Fruit fly (Drosophila melanogaster) whole organism, wandering third instar larva: ENCODE results near the gene wb.

Source experiments
- Abd-B ChIP-seq: fragments of >200 bp; optimal IDR thresholded peaks from 2 replicates; lab custom pipeline; 2017; ENCODE audit warnings: missing biosample characterization, missing genetic modification characterization
- CG32264 ChIP-seq: fragments of 200-800 bp; sonication (Bioruptor generic); optimal IDR thresholded peaks from 2 replicates; lab custom pipeline; 2016; ENCODE audit warnings: missing biosample characterization, missing genetic modification characterization
- CG9705 ChIP-seq: fragments of 200-800 bp; sonication (Bioruptor generic); optimal IDR thresholded peaks from 2 replicates; lab custom pipeline; 2018; ENCODE audit warnings: missing biosample characterization, mild to moderate bottlenecking, missing genetic modification characterization
- CrebA ChIP-seq: fragments of 200-800 bp; sonication (Bioruptor generic); optimal IDR thresholded peaks from 2 replicates; lab custom pipeline; 2016; ENCODE audit warnings: missing biosample characterization, mild to moderate bottlenecking, missing genetic modification characterization, borderline replicate concordance
- Dfd ChIP-seq: fragments of >200 bp; optimal IDR thresholded peaks from 2 replicates; lab custom pipeline; 2017; ENCODE audit warnings: missing biosample characterization, missing genetic modification characterization
- Dif ChIP-seq: fragments of 200-275, 200-300 bp; sonication (Bioruptor generic); optimal IDR thresholded peaks from 2 replicates; lab custom pipeline; 2018; ENCODE audit warnings: missing biosample characterization, missing genetic modification characterization; ENCODE audit not compliant: partially characterized antibody
- GATAd ChIP-seq: sonication (Bioruptor generic); optimal IDR thresholded peaks from 2 replicates; lab custom pipeline; 2016; ENCODE audit warnings: missing biosample characterization, missing genetic modification characterization
- HLH106 ChIP-seq: fragments of 200-800 bp; optimal IDR thresholded peaks from 3 replicates; lab custom pipeline; 2019; ENCODE audit warnings: missing biosample characterization, mild to moderate bottlenecking, missing genetic modification characterization, moderate library complexity
- Hnf4 ChIP-seq: fragments of 200-800 bp; sonication (Bioruptor generic); optimal IDR thresholded peaks from 2 replicates; lab custom pipeline; 2016; ENCODE audit warnings: missing biosample characterization, mild to moderate bottlenecking, missing genetic modification characterization
- Hr78 ChIP-seq: fragments of >200 bp; optimal IDR thresholded peaks from 2 replicates; lab custom pipeline; 2017; ENCODE audit warnings: missing biosample characterization, missing genetic modification characterization
- Hr83 ChIP-seq: fragments of 200-300 bp; sonication (Bioruptor generic); optimal IDR thresholded peaks from 2 replicates; lab custom pipeline; 2016; ENCODE audit warnings: missing biosample characterization, mild to moderate bottlenecking, missing genetic modification characterization, moderate library complexity; ENCODE audit not compliant: poor library complexity, severe bottlenecking
- Jra ChIP-seq: sonication (Bioruptor generic); optimal IDR thresholded peaks from 2 replicates; lab custom pipeline; 2016; ENCODE audit warnings: missing biosample characterization, missing genetic modification characterization
- Mio ChIP-seq: sonication (Bioruptor generic); optimal IDR thresholded peaks from 2 replicates; lab custom pipeline; 2016; ENCODE audit warnings: missing biosample characterization, missing genetic modification characterization
- Myc ChIP-seq: fragments of >200 bp; optimal IDR thresholded peaks from 2 replicates; lab custom pipeline; 2017
- N ChIP-seq: fragments of >200 bp; optimal IDR thresholded peaks from 2 replicates; lab custom pipeline; 2018; ENCODE audit warnings: missing biosample characterization, missing external identifiers, missing genetic modification characterization
- OdsH ChIP-seq: fragments of 200-800 bp; sonication (Bioruptor generic); optimal IDR thresholded peaks from 2 replicates; lab custom pipeline; 2016; ENCODE audit warnings: missing biosample characterization, mild to moderate bottlenecking, missing genetic modification characterization
- Rel ChIP-seq, 2 experiments: fragments of 200-800 bp; sonication (Bioruptor generic) in 1 of 2; optimal IDR thresholded peaks; 2 replicates in 1 of 2; 3 replicates in 1 of 2; lab custom pipeline; 2016 to 2019; ENCODE audit warnings: mild to moderate bottlenecking in 2 of 2, missing biosample characterization in 2 of 2, missing genetic modification characterization in 2 of 2, moderate library complexity in 1 of 2
- Sp1 ChIP-seq: fragments of 200-800 bp; sonication (Bioruptor generic); optimal IDR thresholded peaks from 3 replicates; lab custom pipeline; 2019; ENCODE audit warnings: missing biosample characterization, mild to moderate bottlenecking, missing genetic modification characterization, moderate library complexity
- Vsx2 ChIP-seq: fragments of 200-300, 225-300 bp; sonication (Bioruptor generic); optimal IDR thresholded peaks from 2 replicates; lab custom pipeline; 2018; ENCODE audit warnings: missing biosample characterization, missing genetic modification characterization; ENCODE audit not compliant: partially characterized antibody
- br ChIP-seq: fragments of 200-800 bp; sonication (Bioruptor generic); optimal IDR thresholded peaks from 2 replicates; lab custom pipeline; 2016; ENCODE audit warnings: missing biosample characterization, missing genetic modification characterization
- brk ChIP-seq: fragments of 200-800 bp; sonication (Bioruptor generic); optimal IDR thresholded peaks from 2 replicates; lab custom pipeline; 2016; ENCODE audit warnings: missing biosample characterization, mild to moderate bottlenecking, missing genetic modification characterization
- dl ChIP-seq, 2 experiments: fragments of 175-275, 200-275 bp in 1 of 2; fragments of 200-275 bp in 1 of 2; sonication (Bioruptor generic); optimal IDR thresholded peaks; lab custom pipeline; 2018; ENCODE audit warnings: mild to moderate bottlenecking in 2 of 2, missing biosample characterization in 2 of 2, missing genetic modification characterization in 2 of 2, moderate library complexity in 2 of 2; ENCODE audit not compliant: partially characterized antibody in 2 of 2, insufficient read depth in 1 of 2
- dmrt93B ChIP-seq: fragments of 200-800 bp; sonication (Bioruptor generic); optimal IDR thresholded peaks from 2 replicates; lab custom pipeline; 2018; ENCODE audit warnings: missing biosample characterization, mild to moderate bottlenecking, missing genetic modification characterization
- dsf ChIP-seq: sonication (Bioruptor generic); optimal IDR thresholded peaks from 2 replicates; lab custom pipeline; 2016; ENCODE audit warnings: missing biosample characterization, missing genetic modification characterization, borderline replicate concordance
- ey ChIP-seq: fragments of 200-800 bp; sonication (Bioruptor generic); optimal IDR thresholded peaks from 2 replicates; lab custom pipeline; 2016; ENCODE audit warnings: missing biosample characterization, missing genetic modification characterization
- foxo ChIP-seq, 2 experiments: fragments of 200-800 bp; sonication (Bioruptor generic); optimal IDR thresholded peaks; 2 replicates in 1 of 2; 3 replicates in 1 of 2; lab custom pipeline; 2016 to 2017; ENCODE audit warnings: missing biosample characterization in 2 of 2, missing genetic modification characterization in 2 of 2
- fru ChIP-seq: fragments of 200-800 bp; sonication (Bioruptor generic); optimal IDR thresholded peaks from 3 replicates; lab custom pipeline; 2016; ENCODE audit warnings: missing biosample characterization, mild to moderate bottlenecking, missing genetic modification characterization
- h ChIP-seq: fragments of 200-800 bp; sonication (Bioruptor generic); optimal IDR thresholded peaks from 3 replicates; lab custom pipeline; 2016; ENCODE audit warnings: missing biosample characterization, mild to moderate bottlenecking, missing genetic modification characterization
- jim ChIP-seq: fragments of 175-275, 200-325 bp; sonication (Bioruptor generic); optimal IDR thresholded peaks from 2 replicates; lab custom pipeline; 2016; ENCODE audit warnings: missing biosample characterization, mild to moderate bottlenecking, missing genetic modification characterization
- lola ChIP-seq: fragments of >200 bp; optimal IDR thresholded peaks from 2 replicates; lab custom pipeline; 2017; ENCODE audit warnings: missing biosample characterization, missing genetic modification characterization
- pan ChIP-seq: fragments of >200 bp; optimal IDR thresholded peaks from 2 replicates; lab custom pipeline; 2017
- psq ChIP-seq: fragments of 200-800 bp; sonication (Bioruptor generic); optimal IDR thresholded peaks from 3 replicates; lab custom pipeline; 2017; ENCODE audit warnings: missing biosample characterization, mild to moderate bottlenecking, missing genetic modification characterization, moderate library complexity
- rgr ChIP-seq: fragments of 200-800 bp; sonication (Bioruptor generic); optimal IDR thresholded peaks from 3 replicates; lab custom pipeline; 2016; ENCODE audit warnings: missing biosample characterization, mild to moderate bottlenecking, missing genetic modification characterization
- sage ChIP-seq: fragments of 200-800 bp; sonication (Bioruptor generic); optimal IDR thresholded peaks from 2 replicates; lab custom pipeline; 2016; ENCODE audit warnings: missing biosample characterization, mild to moderate bottlenecking, missing genetic modification characterization
- sv ChIP-seq: fragments of 200-800 bp; sonication (Bioruptor generic); optimal IDR thresholded peaks from 3 replicates; lab custom pipeline; 2016; ENCODE audit warnings: missing biosample characterization, missing genetic modification characterization
- tai ChIP-seq: sonication (Bioruptor generic); optimal IDR thresholded peaks from 2 replicates; lab custom pipeline; 2016; ENCODE audit warnings: missing biosample characterization, missing genetic modification characterization
- usp ChIP-seq: fragments of >200 bp; optimal IDR thresholded peaks from 2 replicates; lab custom pipeline; 2017; ENCODE audit warnings: missing biosample characterization, missing genetic modification characterization
- woc ChIP-seq: sonication (Bioruptor generic); optimal IDR thresholded peaks from 2 replicates; lab custom pipeline; 2016; ENCODE audit warnings: missing biosample characterization, mild to moderate bottlenecking, missing genetic modification characterization

wb gene

DNA sequence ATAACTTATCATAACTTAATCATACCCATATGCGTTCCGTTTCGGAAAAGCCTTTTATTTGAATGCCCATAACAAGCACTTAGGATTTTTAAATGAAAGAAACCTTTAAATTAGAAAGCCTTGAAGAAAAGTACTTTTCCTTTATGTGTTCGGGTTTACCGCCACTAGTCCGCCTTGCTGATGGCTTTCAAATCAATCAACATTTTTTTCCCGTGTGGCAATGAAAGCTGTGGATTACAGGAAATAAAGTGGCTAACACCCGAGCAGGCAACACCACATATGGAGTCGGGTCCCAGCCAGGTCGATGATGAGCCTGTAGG lies 107.9 kb downstream of the wb start:
- TF ChIP-seq GATAd (no peak), CrebA (no peak), Abd-B (GFP tag; lab: Kevin White, UChicago) (no peak), Sp1 (GFP tag; lab: Kevin White, UChicago) (no peak), foxo (GFP tag; optimal IDR thresholded peaks at IDR 0.05; lab: Kevin White, UChicago) (no peak), CG9705 (GFP tag; lab: Kevin White, UChicago) (no peak), HLH106 (tag; lab: Kevin White, UChicago) (no peak), ey (GFP tag; lab: Kevin White, UChicago) (no peak), usp (GFP tag; lab: Kevin White, UChicago) (no peak), Rel (GFP tag; optimal IDR thresholded peaks at IDR 0.05; lab: Kevin White, UChicago) (no peak), Rel (tag; optimal IDR thresholded peaks at IDR 0.05; lab: Kevin White, UChicago) (no peak), Hnf4 (GFP tag; lab: Kevin White, UChicago) (no peak), brk (no peak), sv (GFP tag; lab: Kevin White, UChicago) (no peak), jim (GFP tag; lab: Kevin White, UChicago) (no peak), rgr (GFP tag; lab: Kevin White, UChicago) (no peak), fru (GFP tag; lab: Kevin White, UChicago) (no peak), Dfd (GFP tag; lab: Kevin White, UChicago) (no peak), lola (GFP tag; lab: Kevin White, UChicago) (no peak), N (GFP tag; lab: Kevin White, UChicago) (no peak)

DNA sequence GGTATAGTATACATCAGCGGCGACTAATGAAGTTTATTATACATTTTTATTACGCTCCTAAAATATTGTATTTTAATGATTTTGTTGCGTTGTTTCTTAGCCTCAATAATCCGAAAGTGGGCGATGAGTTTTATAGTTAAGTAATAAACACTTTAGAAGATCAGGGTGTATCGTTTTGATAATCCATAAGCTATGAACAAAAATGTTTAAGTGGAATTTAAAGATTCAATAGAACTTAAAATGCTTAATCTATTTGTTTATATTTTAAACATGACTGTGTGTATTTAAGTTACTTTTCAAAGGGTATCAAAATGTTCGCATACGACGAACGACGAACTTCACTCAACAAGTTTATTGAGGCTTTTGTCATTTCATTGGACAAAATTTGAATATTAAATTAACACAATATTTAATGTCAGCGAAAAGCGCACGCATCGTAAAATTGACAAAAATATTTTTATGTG lies 109.5 kb downstream of the wb start:
- TF ChIP-seq brk (no peak), dl (GFP tag; optimal IDR thresholded peaks at IDR 0.05; lab: Kevin White, UChicago; ENCODE audit: insufficient read depth in 1 of 2, partially characterized antibody in 2 of 2) (no peak), Jra (GFP tag; lab: Kevin White, UChicago) (no peak), dmrt93B (GFP tag; lab: Kevin White, UChicago) (no peak), Rel (GFP tag; optimal IDR thresholded peaks at IDR 0.05; lab: Kevin White, UChicago) (no peak), Rel (tag; optimal IDR thresholded peaks at IDR 0.05; lab: Kevin White, UChicago) (no peak), jim (GFP tag; lab: Kevin White, UChicago) (no peak), br (peak; percentile 18), Sp1 (GFP tag; lab: Kevin White, UChicago) (no peak), Mio (GFP tag; lab: Kevin White, UChicago) (no peak), fru (GFP tag; lab: Kevin White, UChicago) (peak; percentile 27), usp (GFP tag; lab: Kevin White, UChicago) (no peak), sv (GFP tag; lab: Kevin White, UChicago) (no peak), Vsx2 (GFP tag; lab: Kevin White, UChicago) (no peak), Dfd (GFP tag; lab: Kevin White, UChicago) (no peak), psq (GFP tag; lab: Kevin White, UChicago) (peak; percentile 8), woc (GFP tag; lab: Kevin White, UChicago) (no peak), foxo (GFP tag; optimal IDR thresholded peaks at IDR 0.05; lab: Kevin White, UChicago) (peak in 1 of 2 experiments; percentile 5), Hr83 (GFP tag; lab: Kevin White, UChicago) (no peak), GATAd (no peak), CG32264 (GFP tag; lab: Kevin White, UChicago) (no peak), tai (peak; percentile 19), ey (GFP tag; lab: Kevin White, UChicago) (no peak), sage (GFP tag; lab: Kevin White, UChicago) (no peak), Hnf4 (GFP tag; lab: Kevin White, UChicago) (peak; percentile 37), CrebA (no peak), Hr78 (GFP tag; lab: Kevin White, UChicago) (no peak), CG9705 (GFP tag; lab: Kevin White, UChicago) (no peak), N (GFP tag; lab: Kevin White, UChicago) (no peak), dsf (GFP tag; lab: Kevin White, UChicago) (no peak), rgr (GFP tag; lab: Kevin White, UChicago) (no peak), lola (GFP tag; lab: Kevin White, UChicago) (no peak), Myc (lab: Kevin White, UChicago) (no peak), OdsH (GFP tag; lab: Kevin White, UChicago) (no peak), pan (lab: Kevin White, UChicago) (no peak), h (no peak), Abd-B (GFP tag; lab: Kevin White, UChicago) (no peak), HLH106 (tag; lab: Kevin White, UChicago) (no peak), Dif (GFP tag; lab: Kevin White, UChicago) (no peak)
